Fruit fly (Drosophila melanogaster): ENCODE data around the gene spen.

spen gene

dm6 chr2L:161453-162175 lies 2.8 kb downstream of the spen start (continued):
- peak; percentile 14 for TF ChIP-seq Side (GFP tag; optimal IDR thresholded peaks at IDR 0.05)
- no peak for TF ChIP-seq esg (GFP tag; conservative IDR thresholded peaks at IDR 0.05)
- TF ChIP-seq kni (GFP tag; optimal IDR thresholded peaks at IDR 0.05), result peak; percentile 99
- peak; percentile 84 for TF ChIP-seq sens (GFP tag)
- peak; percentile 21 for TF ChIP-seq ab (GFP tag; optimal IDR thresholded peaks at IDR 0.05)
- TF ChIP-seq H2.0 (GFP tag; IDR thresholded peaks at IDR 0.05), result no peak
- TF ChIP-seq CG15479 (GFP tag; optimal IDR thresholded peaks at IDR 0.05), result peak; percentile 85
- TF ChIP-seq Trl (optimal IDR thresholded peaks at IDR 0.05), result peak in 1 of 2 experiments; percentile 19
- TF ChIP-seq Trl (GFP tag; optimal IDR thresholded peaks at IDR 0.05), result no peak
- TF ChIP-seq Rx (GFP tag; IDR thresholded peaks at IDR 0.05), result no peak
- peak; percentile 61 for TF ChIP-seq pfk (GFP tag; optimal IDR thresholded peaks at IDR 0.05)
- TF ChIP-seq CG4707 (GFP tag; optimal IDR thresholded peaks at IDR 0.05), result peak; percentile 28
- peak; percentile 25 for TF ChIP-seq CG11723 (GFP tag; optimal IDR thresholded peaks at IDR 0.05)
- TF ChIP-seq fd102C (GFP tag; optimal IDR thresholded peaks at IDR 0.05), result peak; percentile 25
- TF ChIP-seq CG17385 (GFP tag; optimal IDR thresholded peaks at IDR 0.05), result peak; percentile 61
- no peak for TF ChIP-seq NC2α (GFP tag; optimal IDR thresholded peaks at IDR 0.05)
- TF ChIP-seq CG4424 (GFP tag; optimal IDR thresholded peaks at IDR 0.05), result peak; percentile 38
- TF ChIP-seq CG9609 (GFP tag; optimal IDR thresholded peaks at IDR 0.05), result no peak
- TF ChIP-seq CG5180 (GFP tag; optimal IDR thresholded peaks at IDR 0.05), result peak; percentile 30
- TF ChIP-seq CG17802 (tag; optimal IDR thresholded peaks at IDR 0.05), result no peak
- TF ChIP-seq inv (GFP tag; IDR thresholded peaks at IDR 0.05; ENCODE audit: partially characterized antibody), result no peak
- TF ChIP-seq pros (GFP tag; optimal IDR thresholded peaks at IDR 0.05), result peak; percentile 96
- peak; percentile 48 for TF ChIP-seq CG33557 (GFP tag; optimal IDR thresholded peaks at IDR 0.05)
- TF ChIP-seq scrt (GFP tag; optimal IDR thresholded peaks at IDR 0.05), result peak; percentile 29
- TF ChIP-seq lbe (GFP tag; optimal IDR thresholded peaks at IDR 0.05), result peak; percentile 65
- TF ChIP-seq Hey (tag; optimal IDR thresholded peaks at IDR 0.05), result peak; percentile 63
- TF ChIP-seq Hmr (GFP tag; optimal IDR thresholded peaks at IDR 0.05), result peak; percentile 50
- TF ChIP-seq CG8924 (tag; optimal IDR thresholded peaks at IDR 0.05), result peak; percentile 52
- TF ChIP-seq CG12769 (tag; optimal IDR thresholded peaks at IDR 0.05), result peak; percentile 82
- peak; percentile 8 for TF ChIP-seq Myb (GFP tag; optimal IDR thresholded peaks at IDR 0.05)
- peak in 1 of 2 experiments; percentile 47 for TF ChIP-seq insv (GFP tag; optimal IDR thresholded peaks at IDR 0.05)
- TF ChIP-seq CG13894 (tag; optimal IDR thresholded peaks at IDR 0.05), result peak; percentile 63
- TF ChIP-seq CHES-1-like (GFP tag; optimal IDR thresholded peaks at IDR 0.05), result peak; percentile 11
- peak; percentile 3 for TF ChIP-seq CG2120 (GFP tag; optimal IDR thresholded peaks at IDR 0.05)
- no peak for TF ChIP-seq dm (GFP tag; optimal IDR thresholded peaks at IDR 0.05)
- TF ChIP-seq tup (GFP tag; optimal IDR thresholded peaks at IDR 0.05), result no peak
- TF ChIP-seq CG1832 (GFP tag; optimal IDR thresholded peaks at IDR 0.05), result peak; percentile 45
- peak; percentile 15 for TF ChIP-seq CG2116 (GFP tag; optimal IDR thresholded peaks at IDR 0.05)
- peak; percentile 79 for TF ChIP-seq CG4328 (GFP tag; optimal IDR thresholded peaks at IDR 0.05)
- peak; percentile 51 for TF ChIP-seq nom (GFP tag; optimal IDR thresholded peaks at IDR 0.05)
- TF ChIP-seq CG32772 (GFP tag; IDR thresholded peaks at IDR 0.05), result no peak
- TF ChIP-seq Nf-YC (tag; optimal IDR thresholded peaks at IDR 0.05), result peak; percentile 50
- TF ChIP-seq abd-A (tag; optimal IDR thresholded peaks at IDR 0.05), result peak; percentile 99
- peak; percentile 63 for TF ChIP-seq cad (GFP tag; optimal IDR thresholded peaks at IDR 0.05)
- TF ChIP-seq az2 (GFP tag; optimal IDR thresholded peaks at IDR 0.05), result no peak
- peak; percentile 46 for TF ChIP-seq CG15514 (GFP tag; optimal IDR thresholded peaks at IDR 0.05)
- peak; percentile 0 for TF ChIP-seq cwo (GFP tag; optimal IDR thresholded peaks at IDR 0.05)
- TF ChIP-seq lab (GFP tag; optimal IDR thresholded peaks at IDR 0.05), result peak; percentile 71
- TF ChIP-seq PHDP (tag; optimal IDR thresholded peaks at IDR 0.05), result peak; percentile 8
